Worm (Caenorhabditis elegans): ENCODE measurements around the gene T05A8.1.

ce11 chrII:2702757-2703156 lies 7.1 kb downstream of the T05A8.1 start, which contains the start of gene sri-60:
- TF ChIP-seq daf-12 (tag; optimal IDR thresholded peaks at IDR 0.05) (no peak), nfya-1 (tag; optimal IDR thresholded peaks at IDR 0.05; ENCODE audit: insufficient read depth) (no peak), fkh-10 (GFP tag; optimal IDR thresholded peaks at IDR 0.05) (no peak), pha-4 (tag; optimal IDR thresholded peaks at IDR 0.05) (no peak), nhr-77 (tag; optimal IDR thresholded peaks at IDR 0.05) (no peak), lin-15B (tag; optimal IDR thresholded peaks at IDR 0.05) (no peak), fos-1 (tag; optimal IDR thresholded peaks at IDR 0.05) (no peak), ztf-11 (tag; optimal IDR thresholded peaks at IDR 0.05) (no peak), ztf-4 (tag; optimal IDR thresholded peaks at IDR 0.05) (no peak), ama-1 (optimal IDR thresholded peaks at IDR 0.05) (no peak), skn-1 (tag; optimal IDR thresholded peaks at IDR 0.05) (no peak), lin-39 (tag; optimal IDR thresholded peaks at IDR 0.05) (no peak)
